Worm (Caenorhabditis elegans): ENCODE measurements around the gene Y57G11B.3.

Y57G11B.3 gene

DNA sequence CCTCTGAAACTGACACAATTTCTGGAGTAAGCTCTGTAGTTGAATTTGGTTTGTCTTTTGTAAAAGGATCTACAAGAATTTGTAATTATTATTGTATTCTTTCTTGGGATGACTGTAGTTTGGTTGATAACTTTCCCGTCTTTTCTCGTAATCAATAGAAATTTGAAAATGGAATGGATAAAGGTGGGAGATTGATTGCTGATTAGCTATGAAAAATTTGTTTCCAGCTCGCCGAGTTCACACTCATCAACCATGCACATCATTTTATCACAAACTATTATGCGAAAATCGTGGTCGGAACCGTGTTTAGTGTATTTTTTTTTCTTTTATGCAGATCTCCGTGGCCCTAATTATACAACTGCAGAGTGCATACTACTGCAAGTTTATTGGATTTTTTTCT is 37.3 kb downstream of the Y57G11B.3 start, which contains the start of gene T27E7.5 (continued):
- no peak for TF ChIP-seq T07F8.4 (tag; optimal IDR thresholded peaks at IDR 0.05)
- no peak for TF ChIP-seq C06A6.2 (GFP tag; conservative IDR thresholded peaks at IDR 0.05)

DNA sequence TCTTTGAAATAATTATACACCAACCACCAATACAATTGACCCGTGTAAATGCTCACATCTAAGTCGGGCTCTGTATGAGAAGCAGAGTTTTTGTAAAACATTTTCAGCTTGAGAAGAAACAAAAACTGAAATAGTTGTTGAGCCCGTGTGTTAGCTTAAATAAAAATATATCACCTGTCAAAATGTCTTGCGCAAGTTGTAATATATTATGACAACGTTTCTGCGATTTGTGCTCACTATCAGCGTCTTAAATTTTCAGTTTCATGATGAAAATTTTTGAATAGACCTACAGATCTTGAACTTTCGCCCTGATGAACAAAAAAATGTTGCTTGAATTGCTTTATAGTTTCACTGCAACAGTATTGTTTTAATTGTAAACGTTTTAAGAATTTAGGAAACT is 39.2 kb downstream of the Y57G11B.3 start, which contains the start of gene T27E7.4:
Gene T27E7.4, minus strand, starts transcription at position 101 of the 400 bp plus-strand sequence.
- TF ChIP-seq mxl-1 (tag; optimal IDR thresholded peaks at IDR 0.05) (no peak), akir-1 (GFP tag; optimal IDR thresholded peaks at IDR 0.05) (no peak), pbrm-1 (GFP tag; IDR thresholded peaks at IDR 0.05) (no peak), nhr-90 (tag; optimal IDR thresholded peaks at IDR 0.05) (no peak), xnd-1 (tag; optimal IDR thresholded peaks at IDR 0.05) (no peak)

DNA sequence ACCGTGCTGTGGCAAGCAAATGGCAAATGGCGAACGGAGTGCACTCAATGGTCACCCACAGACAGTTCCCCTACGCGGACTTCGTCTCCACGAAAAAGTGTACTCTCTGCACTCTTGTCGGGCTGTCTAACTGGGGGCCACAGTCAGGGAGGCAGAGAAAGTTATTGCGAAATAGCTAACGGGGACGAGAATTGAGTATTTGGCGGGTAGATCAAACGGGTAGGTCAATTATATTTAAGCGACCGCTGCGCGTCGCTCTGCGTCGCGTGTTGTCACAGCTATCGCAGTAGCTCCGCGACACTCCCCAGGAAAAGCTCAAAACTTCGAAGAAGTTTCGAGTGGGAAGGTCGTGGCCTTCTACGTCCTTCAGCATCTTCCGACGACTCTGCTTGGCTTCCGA is 41.8 kb downstream of the Y57G11B.3 start:
- TF ChIP-seq snpc-4 (GFP tag; optimal IDR thresholded peaks at IDR 0.05) (no peak), snpc-4 (tag; optimal IDR thresholded peaks at IDR 0.05) (peak in 1 of 4 experiments; percentile 39), nhr-27 (tag; optimal IDR thresholded peaks at IDR 0.05) (no peak), cebp-1 (GFP tag; IDR thresholded peaks at IDR 0.05) (peak; percentile 87), cebp-1 (tag; optimal IDR thresholded peaks at IDR 0.05) (peak; percentile 94), ceh-79 (tag; optimal IDR thresholded peaks at IDR 0.05) (no peak), atf-7 (tag; optimal IDR thresholded peaks at IDR 0.05) (no peak), efl-1 (GFP tag; optimal IDR thresholded peaks at IDR 0.05) (peak; percentile 30), dox-1 (GFP tag; IDR thresholded peaks at IDR 0.05) (0 out of 2 replicates have a peak, but pooled peaks have one; percentile 18), cebp-2 (GFP tag; IDR thresholded peaks at IDR 0.05) (peak; percentile 68; the same call in 1 of the 2 replicates), madf-10 (tag; optimal IDR thresholded peaks at IDR 0.05) (no peak), ceh-40 (GFP tag; IDR thresholded peaks at IDR 0.05) (no peak), mcd-1 (GFP tag; IDR thresholded peaks at IDR 0.05) (no peak), snpc-3.4 (tag; optimal IDR thresholded peaks at IDR 0.05) (no peak), ztf-28 (GFP tag; IDR thresholded peaks at IDR 0.05) (no peak), tlf-1 (GFP tag; optimal IDR thresholded peaks at IDR 0.05) (no peak), attf-6 (GFP tag; IDR thresholded peaks at IDR 0.05) (0 out of 2 replicates have a peak, but pooled peaks have one; percentile 46), gei-17 (GFP tag; optimal IDR thresholded peaks at IDR 0.05) (no peak)

DNA sequence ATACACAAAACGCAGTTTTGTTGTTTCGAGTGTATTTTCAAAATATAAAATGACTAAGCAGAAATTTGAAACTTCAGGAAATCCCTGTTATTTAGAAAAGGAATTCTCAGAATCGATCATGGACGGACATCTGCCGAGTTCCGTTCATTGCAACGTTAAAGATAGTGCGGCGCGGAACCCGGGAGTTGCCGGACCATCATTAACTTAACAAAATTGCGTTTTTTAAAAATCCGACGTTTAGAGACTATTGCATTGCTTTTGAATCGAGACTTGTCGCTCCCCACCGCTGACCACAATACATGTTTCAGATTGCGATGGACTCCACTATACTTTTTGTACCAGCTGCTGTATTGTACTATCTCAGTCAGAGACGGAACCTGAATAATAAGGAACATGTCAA is 44.2 kb downstream of the Y57G11B.3 start:
- TF ChIP-seq Y56A3A.18 (GFP tag; IDR thresholded peaks at IDR 0.05) (no peak), B0261.1 (tag; optimal IDR thresholded peaks at IDR 0.05) (no peak), ztf-26 (tag; optimal IDR thresholded peaks at IDR 0.05) (no peak), snpc-4 (GFP tag; optimal IDR thresholded peaks at IDR 0.05) (no peak), snpc-4 (tag; optimal IDR thresholded peaks at IDR 0.05) (peak in 1 of 4 experiments; percentile 60), hmg-1.2 (GFP tag; IDR thresholded peaks at IDR 0.05) (peak; percentile 21; the same call in 1 of the 2 replicates), egrh-3 (GFP tag; IDR thresholded peaks at IDR 0.05) (no peak), ztf-25 (GFP tag; IDR thresholded peaks at IDR 0.05) (no peak), nhr-27 (tag; optimal IDR thresholded peaks at IDR 0.05) (no peak), xnd-1 (tag; optimal IDR thresholded peaks at IDR 0.05) (no peak), lag-1 (GFP tag; IDR thresholded peaks at IDR 0.05) (no peak)

DNA sequence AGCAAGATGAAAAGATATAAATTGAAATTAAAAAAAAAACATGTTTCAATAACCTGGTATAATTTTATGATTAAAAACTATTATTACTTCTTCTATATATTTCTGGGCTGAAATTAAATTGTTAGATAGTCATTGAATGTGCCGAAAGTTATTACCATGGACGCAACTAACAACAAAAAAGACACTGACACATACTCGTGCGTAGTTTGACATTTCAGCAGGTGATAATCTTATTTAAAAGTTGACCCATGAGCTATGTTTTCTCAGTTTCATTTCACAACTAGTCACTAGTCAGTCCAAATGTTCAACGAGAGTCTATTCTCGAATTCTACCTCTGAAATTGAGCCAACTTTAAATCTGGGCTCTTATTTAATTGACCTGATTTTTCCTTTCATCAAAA is 45.5 kb downstream of the Y57G11B.3 start, which contains the start of gene T27E7.3:
Gene T27E7.3, plus strand, starts transcription at position 301 of the 400 bp plus-strand sequence.
- TF ChIP-seq egrh-3 (GFP tag; IDR thresholded peaks at IDR 0.05) (no peak), T26A5.8 (tag; optimal IDR thresholded peaks at IDR 0.05) (no peak), him-1 (tag; optimal IDR thresholded peaks at IDR 0.05) (no peak), fkh-3 (tag; optimal IDR thresholded peaks at IDR 0.05) (no peak), ceh-27 (GFP tag; optimal IDR thresholded peaks at IDR 0.05) (no peak), zfh-2 (GFP tag; conservative IDR thresholded peaks at IDR 0.05) (no peak), T07F8.4 (tag; optimal IDR thresholded peaks at IDR 0.05) (no peak), dox-1 (GFP tag; IDR thresholded peaks at IDR 0.05) (no peak), hsf-1 (GFP tag; IDR thresholded peaks at IDR 0.05) (no peak), lag-1 (GFP tag; IDR thresholded peaks at IDR 0.05) (no peak), akir-1 (GFP tag; optimal IDR thresholded peaks at IDR 0.05) (no peak), chd-7 (tag; optimal IDR thresholded peaks at IDR 0.05) (no peak), attf-6 (GFP tag; IDR thresholded peaks at IDR 0.05) (no peak), lsl-1 (GFP tag; optimal IDR thresholded peaks at IDR 0.05) (no peak), madf-10 (tag; optimal IDR thresholded peaks at IDR 0.05) (no peak), bed-1 (GFP tag; IDR thresholded peaks at IDR 0.05) (no peak)
